Worm (Caenorhabditis elegans): Measurements from ENCODE around the gene M60.7.

DNA sequence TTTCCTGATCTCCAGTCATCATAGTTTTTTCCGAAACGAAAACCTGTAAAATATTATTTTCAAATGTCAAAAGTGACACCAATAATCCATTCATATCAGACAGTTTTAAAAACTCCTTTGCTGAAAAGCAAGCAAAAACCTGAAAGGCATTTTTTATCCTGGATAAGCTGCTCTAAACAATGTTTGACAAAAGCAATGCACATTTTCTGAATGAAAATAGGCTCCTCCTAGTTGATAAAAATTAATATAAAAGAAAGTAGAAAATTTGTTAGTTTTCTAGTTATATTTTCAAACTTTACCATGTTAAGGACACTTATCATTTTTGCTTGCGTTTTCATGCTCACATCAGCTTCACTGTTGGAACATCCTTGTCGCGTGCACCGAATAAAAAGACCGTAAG is 41.5 kb downstream of the M60.7 start, which contains the start of gene K02A6.1:
- TF ChIP-seq nhr-237 (tag; optimal IDR thresholded peaks at IDR 0.05) (no peak), nhr-12 (tag; optimal IDR thresholded peaks at IDR 0.05) (no peak), unc-39 (tag; optimal IDR thresholded peaks at IDR 0.05) (no peak)

All from whole organism, mixed stage, embryonic.